Comparison of ENCODE assay signal across 1 fruit fly cellular context in genomic region chr2L:21867040-21867981, dm6.
TF ChIP-seq lines count a peak whose summit lies in the region.

No protein-coding gene starts in this region.

TF ChIP-seq in whole organism, embryonic, 481 proteins besides CTCF, POLR2A, EP300 and RAD21 (continued from another document and continues in another):
- TF ChIP-seq bbx (GFP tag; IDR thresholded peaks at IDR 0.05; lab: Robert Waterston, UW; ENCODE audit: partially characterized antibody) (no peak), h (optimal IDR thresholded peaks at IDR 0.05; lab: Kevin White, UChicago) (no peak), ara (GFP tag; IDR thresholded peaks at IDR 0.05; lab: Robert Waterston, UW) (peak; percentile 94), sima (GFP tag; optimal IDR thresholded peaks at IDR 0.05; lab: Kevin White, UChicago) (peak; percentile 78), CG2678 (tag; optimal IDR thresholded peaks at IDR 0.05; lab: Kevin White, UChicago) (peak; percentile 94), MTF-1 (GFP tag; optimal IDR thresholded peaks at IDR 0.05; lab: Kevin White, UChicago; ENCODE audit: borderline replicate concordance) (peak; percentile 84), CG7839 (tag; optimal IDR thresholded peaks at IDR 0.05; lab: Kevin White, UChicago) (peak; percentile 95), peb (GFP tag; IDR thresholded peaks at IDR 0.05; lab: Robert Waterston, UW) (peak; percentile 88), pzg (GFP tag; optimal IDR thresholded peaks at IDR 0.05; lab: Kevin White, UChicago) (no peak), CG6765 (GFP tag; optimal IDR thresholded peaks at IDR 0.05; lab: Kevin White, UChicago) (peak; percentile 37), dpn (GFP tag; optimal IDR thresholded peaks at IDR 0.05; lab: Kevin White, UChicago) (peak; percentile 92 to 94), org-1 (GFP tag; optimal IDR thresholded peaks at IDR 0.05; lab: Kevin White, UChicago) (peak; percentile 86), sqz (GFP tag; optimal IDR thresholded peaks at IDR 0.05; lab: Kevin White, UChicago) (peak; percentile 71), gsb (GFP tag; IDR thresholded peaks at IDR 0.05; lab: Robert Waterston, UW) (peak; percentile 77), ems (GFP tag; optimal IDR thresholded peaks at IDR 0.05; lab: Kevin White, UChicago) (peak; percentile 93), CG9817 (tag; optimal IDR thresholded peaks at IDR 0.05; lab: Kevin White, UChicago) (peak; percentile 84), CG18764 (GFP tag; optimal IDR thresholded peaks at IDR 0.05; lab: Kevin White, UChicago) (peak; percentile 90), CG8089 (GFP tag; optimal IDR thresholded peaks at IDR 0.05; lab: Kevin White, UChicago) (peak; percentile 88), NK7.1 (GFP tag; optimal IDR thresholded peaks at IDR 0.05; lab: Kevin White, UChicago) (peak; percentile 88), seq (GFP tag; IDR thresholded peaks at IDR 0.05; lab: Robert Waterston, UW) (peak; percentile 78), pan (optimal IDR thresholded peaks at IDR 0.05; lab: Kevin White, UChicago) (no peak), pan (GFP tag; optimal IDR thresholded peaks at IDR 0.05 in 1 of 2, IDR thresholded peaks at IDR 0.05 in 1 of 2) (peak in 1 of 2 experiments; percentile 92), NFAT (GFP tag; IDR thresholded peaks at IDR 0.05; lab: Robert Waterston, UW) (peak; percentile 88), cg (GFP tag; optimal IDR thresholded peaks at IDR 0.05; lab: Kevin White, UChicago) (no peak), Kr (GFP tag; optimal IDR thresholded peaks at IDR 0.05; lab: Kevin White, UChicago) (no peak), insv (GFP tag; optimal IDR thresholded peaks at IDR 0.05; lab: Kevin White, UChicago) (no peak), CG7357 (GFP tag; IDR thresholded peaks at IDR 0.05; lab: Robert Waterston, UW) (peak; percentile 87), CG13296 (GFP tag; optimal IDR thresholded peaks at IDR 0.05; lab: Kevin White, UChicago) (peak; percentile 65), CG4820 (GFP tag; optimal IDR thresholded peaks at IDR 0.05; lab: Kevin White, UChicago) (peak; percentile 92), Eip74EF (GFP tag; optimal IDR thresholded peaks at IDR 0.05; lab: Kevin White, UChicago) (peak in 1 of 2 experiments; percentile 85), ap (GFP tag; IDR thresholded peaks at IDR 0.05; lab: Robert Waterston, UW) (peak; percentile 86), CG6689 (GFP tag; IDR thresholded peaks at IDR 0.05; lab: Robert Waterston, UW) (peak; percentile 93), esg (GFP tag; conservative IDR thresholded peaks at IDR 0.05; lab: Robert Waterston, UW) (peak; percentile 90), wek (GFP tag; optimal IDR thresholded peaks at IDR 0.05; lab: Kevin White, UChicago) (peak; percentile 63), tgo (GFP tag; IDR thresholded peaks at IDR 0.05; lab: Robert Waterston, UW) (peak; percentile 91), CG17385 (GFP tag; optimal IDR thresholded peaks at IDR 0.05; lab: Kevin White, UChicago) (peak; percentile 85), CrebB (tag; optimal IDR thresholded peaks at IDR 0.05; lab: Kevin White, UChicago) (peak; percentile 86), CG5180 (GFP tag; optimal IDR thresholded peaks at IDR 0.05; lab: Kevin White, UChicago) (peak; percentile 74), kah (GFP tag; optimal IDR thresholded peaks at IDR 0.05; lab: Kevin White, UChicago) (peak; percentile 75), CG12744 (GFP tag; optimal IDR thresholded peaks at IDR 0.05; lab: Kevin White, UChicago) (peak; percentile 77), sd (tag; optimal IDR thresholded peaks at IDR 0.05; lab: Kevin White, UChicago) (peak; percentile 46), cato (GFP tag; optimal IDR thresholded peaks at IDR 0.05; lab: Kevin White, UChicago; ENCODE audit: borderline replicate concordance) (peak; percentile 73), CG1647 (GFP tag; optimal IDR thresholded peaks at IDR 0.05; lab: Kevin White, UChicago) (peak; percentile 84), CG8944 (GFP tag; optimal IDR thresholded peaks at IDR 0.05; lab: Kevin White, UChicago) (peak; percentile 93), CG32772 (GFP tag; IDR thresholded peaks at IDR 0.05; lab: Robert Waterston, UW) (peak; percentile 90), CG7271 (tag; optimal IDR thresholded peaks at IDR 0.05; lab: Kevin White, UChicago) (no peak), sna (GFP tag; IDR thresholded peaks at IDR 0.05; lab: Robert Waterston, UW; ENCODE audit: partially characterized antibody) (no peak), ssp (GFP tag; IDR thresholded peaks at IDR 0.05; lab: Robert Waterston, UW) (peak; percentile 80), Rfx (GFP tag; IDR thresholded peaks at IDR 0.05; lab: Robert Waterston, UW) (peak; percentile 91), ken (GFP tag; IDR thresholded peaks at IDR 0.05; lab: Robert Waterston, UW) (peak; percentile 95), dan (GFP tag; IDR thresholded peaks at IDR 0.05; lab: Robert Waterston, UW) (peak; percentile 70), Doc2 (GFP tag; IDR thresholded peaks at IDR 0.05; lab: Robert Waterston, UW) (peak; percentile 61; the same call in 1 of the 2 replicates), Ptx1 (GFP tag; IDR thresholded peaks at IDR 0.05; lab: Robert Waterston, UW) (peak; percentile 92), sens (GFP tag; lab: Kevin White, UChicago) (peak; percentile 98), wdn (GFP tag; IDR thresholded peaks at IDR 0.05; lab: Robert Waterston, UW) (peak; percentile 80), CG12071 (GFP tag; optimal IDR thresholded peaks at IDR 0.05; lab: Kevin White, UChicago) (peak; percentile 89), CG9876 (GFP tag; optimal IDR thresholded peaks at IDR 0.05; lab: Kevin White, UChicago) (peak; percentile 85), btn (GFP tag; optimal IDR thresholded peaks at IDR 0.05; lab: Kevin White, UChicago) (peak; percentile 91), CG10654 (GFP tag; optimal IDR thresholded peaks at IDR 0.05; lab: Kevin White, UChicago) (peak; percentile 90), Nf-YC (tag; optimal IDR thresholded peaks at IDR 0.05; lab: Kevin White, UChicago) (peak; percentile 1), slp2 (GFP tag; optimal IDR thresholded peaks at IDR 0.05; lab: Kevin White, UChicago) (peak; percentile 91), CG8478 (optimal IDR thresholded peaks at IDR 0.05; lab: Kevin White, UChicago) (no peak), CG5245 (GFP tag; optimal IDR thresholded peaks at IDR 0.05; lab: Kevin White, UChicago) (peak; percentile 94), Camta (GFP tag; optimal IDR thresholded peaks at IDR 0.05; lab: Kevin White, UChicago) (peak; percentile 93), Aef1 (GFP tag; IDR thresholded peaks at IDR 0.05; lab: Robert Waterston, UW) (peak; percentile 82), CG15269 (tag; optimal IDR thresholded peaks at IDR 0.05; lab: Kevin White, UChicago) (peak; percentile 90), ase (GFP tag; IDR thresholded peaks at IDR 0.05; lab: Robert Waterston, UW) (peak; percentile 90), CG8281 (tag; optimal IDR thresholded peaks at IDR 0.05; lab: Kevin White, UChicago) (peak; percentile 71), sisA (GFP tag; IDR thresholded peaks at IDR 0.05; lab: Robert Waterston, UW) (peak; percentile 95), mirr (GFP tag; optimal IDR thresholded peaks at IDR 0.05; lab: Kevin White, UChicago) (no peak), Gug (GFP tag; IDR thresholded peaks at IDR 0.05; lab: Robert Waterston, UW) (peak; percentile 88), CG10267 (tag; optimal IDR thresholded peaks at IDR 0.05; lab: Kevin White, UChicago) (peak; percentile 86), hbn (GFP tag; IDR thresholded peaks at IDR 0.05; lab: Robert Waterston, UW; ENCODE audit: partially characterized antibody) (no peak), gfzf (GFP tag; optimal IDR thresholded peaks at IDR 0.05; lab: Kevin White, UChicago) (peak; percentile 5), Xrp1 (GFP tag; IDR thresholded peaks at IDR 0.05; lab: Robert Waterston, UW) (peak; percentile 94), abd-A (tag; optimal IDR thresholded peaks at IDR 0.05; lab: Kevin White, UChicago) (peak; percentile 98), CG10959 (GFP tag; IDR thresholded peaks at IDR 0.05; lab: Robert Waterston, UW) (peak; percentile 85), Awh (GFP tag; IDR thresholded peaks at IDR 0.05; lab: Robert Waterston, UW) (peak; percentile 97), Dll (GFP tag; IDR thresholded peaks at IDR 0.05; lab: Robert Waterston, UW; ENCODE audit: partially characterized antibody) (no peak), Dfd (GFP tag; optimal IDR thresholded peaks at IDR 0.05; lab: Kevin White, UChicago) (no peak), CG12155 (GFP tag; optimal IDR thresholded peaks at IDR 0.05; lab: Kevin White, UChicago) (peak; percentile 84), sens-2 (GFP tag; IDR thresholded peaks at IDR 0.05; lab: Robert Waterston, UW) (peak; percentile 82), CG11723 (GFP tag; optimal IDR thresholded peaks at IDR 0.05; lab: Kevin White, UChicago) (peak; percentile 81), CG17328 (GFP tag; IDR thresholded peaks at IDR 0.05; lab: Robert Waterston, UW) (peak; percentile 93), dimm (GFP tag; IDR thresholded peaks at IDR 0.05; lab: Robert Waterston, UW) (peak; percentile 81), CG2129 (GFP tag; IDR thresholded peaks at IDR 0.05; lab: Robert Waterston, UW; ENCODE audit: partially characterized antibody) (no peak), CG18476 (GFP tag; optimal IDR thresholded peaks at IDR 0.05; lab: Kevin White, UChicago) (peak; percentile 81), ewg (GFP tag; optimal IDR thresholded peaks at IDR 0.05; lab: Kevin White, UChicago) (peak; percentile 89), CG18262 (tag; optimal IDR thresholded peaks at IDR 0.05; lab: Kevin White, UChicago) (peak; percentile 95), CG34224 (GFP tag; IDR thresholded peaks at IDR 0.05; lab: Robert Waterston, UW; ENCODE audit: partially characterized antibody) (no peak), dmrt99B (tag; optimal IDR thresholded peaks at IDR 0.05; lab: Kevin White, UChicago) (peak; percentile 96), CG2712 (tag; optimal IDR thresholded peaks at IDR 0.05; lab: Kevin White, UChicago) (peak; percentile 96), Trl (optimal IDR thresholded peaks at IDR 0.05; lab: Kevin White, UChicago) (no peak), Trl (GFP tag; optimal IDR thresholded peaks at IDR 0.05; lab: Kevin White, UChicago) (peak; percentile 93), CG10147 (GFP tag; optimal IDR thresholded peaks at IDR 0.05; lab: Kevin White, UChicago) (peak; percentile 85), tin (GFP tag; optimal IDR thresholded peaks at IDR 0.05; lab: Kevin White, UChicago) (peak; percentile 89), GATAe (GFP tag; conservative IDR thresholded peaks at IDR 0.05; lab: Robert Waterston, UW) (peak; percentile 55; the same call in 1 of the 2 replicates), lbe (GFP tag; optimal IDR thresholded peaks at IDR 0.05; lab: Kevin White, UChicago) (no peak), gce (GFP tag; IDR thresholded peaks at IDR 0.05; lab: Robert Waterston, UW) (peak; percentile 90), CG13775 (GFP tag; optimal IDR thresholded peaks at IDR 0.05; lab: Kevin White, UChicago) (peak; percentile 81), CG43689 (GFP tag; IDR thresholded peaks at IDR 0.05; lab: Robert Waterston, UW) (peak; percentile 62), crp (GFP tag; optimal IDR thresholded peaks at IDR 0.05; lab: Kevin White, UChicago) (peak in 1 of 2 experiments; percentile 47), stc (GFP tag; IDR thresholded peaks at IDR 0.05; lab: Robert Waterston, UW) (peak; percentile 89), CG18619 (GFP tag; optimal IDR thresholded peaks at IDR 0.05; lab: Kevin White, UChicago) (peak; percentile 81), CG10431 (GFP tag; optimal IDR thresholded peaks at IDR 0.05; lab: Kevin White, UChicago) (peak; percentile 72), gcm (GFP tag; optimal IDR thresholded peaks at IDR 0.05; lab: Kevin White, UChicago) (peak; percentile 84), sug (tag; optimal IDR thresholded peaks at IDR 0.05; lab: Kevin White, UChicago) (peak; percentile 61), dmrt11E (tag; optimal IDR thresholded peaks at IDR 0.05; lab: Kevin White, UChicago) (peak; percentile 95), Myb (GFP tag; optimal IDR thresholded peaks at IDR 0.05; lab: Kevin White, UChicago) (peak; percentile 75), ham (GFP tag; IDR thresholded peaks at IDR 0.05; lab: Robert Waterston, UW) (0 out of 2 replicates have a peak, but pooled peaks have one; percentile 57), crc (GFP tag; optimal IDR thresholded peaks at IDR 0.05; lab: Kevin White, UChicago) (peak; percentile 76), CG31388 (GFP tag; optimal IDR thresholded peaks at IDR 0.05; lab: Kevin White, UChicago) (peak; percentile 67), CG34376 (GFP tag; optimal IDR thresholded peaks at IDR 0.05; lab: Kevin White, UChicago) (no peak), sim (GFP tag; IDR thresholded peaks at IDR 0.05; lab: Robert Waterston, UW) (peak; percentile 86), pum (GFP tag; optimal IDR thresholded peaks at IDR 0.05; lab: Kevin White, UChicago) (peak; percentile 92), Sin3A (optimal IDR thresholded peaks at IDR 0.05; lab: Kevin White, UChicago) (no peak), zen2 (GFP tag; IDR thresholded peaks at IDR 0.05; lab: Robert Waterston, UW; ENCODE audit: partially characterized antibody) (0 out of 3 replicates have a peak, but pooled peaks have one; percentile 27), D19B (GFP tag; optimal IDR thresholded peaks at IDR 0.05; lab: Kevin White, UChicago) (peak; percentile 97), sc (optimal IDR thresholded peaks at IDR 0.05; lab: Kevin White, UChicago) (no peak), sc (GFP tag; optimal IDR thresholded peaks at IDR 0.05; lab: Kevin White, UChicago) (peak; percentile 89), Meics (GFP tag; optimal IDR thresholded peaks at IDR 0.05; lab: Kevin White, UChicago) (peak; percentile 83), CG11695 (GFP tag; IDR thresholded peaks at IDR 0.05; lab: Robert Waterston, UW) (peak; percentile 89), inv (GFP tag; IDR thresholded peaks at IDR 0.05; lab: Robert Waterston, UW; ENCODE audit: partially characterized antibody) (no peak), CG8359 (GFP tag; optimal IDR thresholded peaks at IDR 0.05; lab: Kevin White, UChicago; ENCODE audit: borderline replicate concordance) (peak; percentile 83), CG14667 (GFP tag; IDR thresholded peaks at IDR 0.05; lab: Robert Waterston, UW) (peak; percentile 88), kay (GFP tag; optimal IDR thresholded peaks at IDR 0.05; lab: Kevin White, UChicago) (peak; percentile 79), Jarid2 (GFP tag; optimal IDR thresholded peaks at IDR 0.05; lab: Kevin White, UChicago) (peak; percentile 55), ac (GFP tag; optimal IDR thresholded peaks at IDR 0.05; lab: Kevin White, UChicago) (peak; percentile 49), br (optimal IDR thresholded peaks at IDR 0.05; lab: Kevin White, UChicago) (no peak), CG17802 (tag; optimal IDR thresholded peaks at IDR 0.05; lab: Kevin White, UChicago) (peak; percentile 72), lab (GFP tag; optimal IDR thresholded peaks at IDR 0.05; lab: Kevin White, UChicago) (peak; percentile 90)
